Fruit fly (Drosophila melanogaster) whole organism, embryonic: ENCODE data around the gene AGO2.

ENCODE experiments used
- CG10366 ChIP-seq: fragments of 200-800 bp; sonication (Bioruptor generic); IDR thresholded peaks from 2 replicates; pipeline ENCODE4 v1.3.6; 2022; ENCODE audit warnings: missing biosample characterization, missing genetic modification characterization
- CG10462 ChIP-seq: fragments of 200-800 bp; sonication (Bioruptor generic); optimal IDR thresholded peaks from 2 replicates; lab custom pipeline; 2016; ENCODE audit warnings: missing biosample characterization, missing genetic modification characterization
- CG12299 ChIP-seq: fragments of 200-800 bp; sonication (Bioruptor generic); optimal IDR thresholded peaks from 2 replicates; lab custom pipeline; 2018; ENCODE audit warnings: missing biosample characterization, mild to moderate bottlenecking, missing genetic modification characterization
- CG14965 ChIP-seq: fragments of 200-800 bp; sonication (Bioruptor generic); optimal IDR thresholded peaks from 2 replicates; lab custom pipeline; 2016; ENCODE audit warnings: missing biosample characterization, missing genetic modification characterization, borderline replicate concordance
- CG15011 ChIP-seq: fragments of 200-800 bp; sonication (Bioruptor generic); optimal IDR thresholded peaks from 3 replicates; lab custom pipeline; 2018; ENCODE audit warnings: missing biosample characterization, mild to moderate bottlenecking, missing genetic modification characterization
- CG15073 ChIP-seq: fragments of 200-800 bp; sonication (Bioruptor generic); optimal IDR thresholded peaks from 2 replicates; lab custom pipeline; 2016; ENCODE audit warnings: missing biosample characterization, missing genetic modification characterization
- CG1603 ChIP-seq: fragments of 200-800 bp; sonication (Bioruptor generic); optimal IDR thresholded peaks from 2 replicates; lab custom pipeline; 2019; ENCODE audit warnings: missing biosample characterization, mild to moderate bottlenecking, missing genetic modification characterization, moderate library complexity
- CG16779 ChIP-seq: fragments of 200-800 bp; sonication (Bioruptor generic); IDR thresholded peaks from 2 replicates; pipeline ENCODE4 v1.3.6; 2022; ENCODE audit warnings: missing biosample characterization, missing genetic modification characterization
- CG6254 ChIP-seq: fragments of 200-800 bp; sonication (Bioruptor generic); optimal IDR thresholded peaks from 3 replicates; lab custom pipeline; 2017; ENCODE audit warnings: mild to moderate bottlenecking, missing biosample characterization, missing genetic modification reagents, missing genetic modification characterization
- CG6272 ChIP-seq: fragments of 200-800 bp; sonication (Bioruptor generic); IDR thresholded peaks from 2 replicates; pipeline ENCODE4 v1.3.6; 2022; ENCODE audit warnings: missing biosample characterization, missing genetic modification characterization
- CG6689 ChIP-seq: fragments of 200-800 bp; sonication (Bioruptor generic); IDR thresholded peaks from 2 replicates; pipeline ENCODE4 v1.3.6; 2022; ENCODE audit warnings: missing biosample characterization, missing genetic modification characterization
- CG6791 ChIP-seq: fragments of 200-800 bp; sonication (Bioruptor generic); IDR thresholded peaks from 3 replicates; pipeline ENCODE4 v1.3.6; 2022; ENCODE audit warnings: missing biosample characterization, missing genetic modification characterization; ENCODE audit not compliant: partially characterized antibody
- CG6813 ChIP-seq: fragments of 200-800 bp; sonication (Bioruptor generic); optimal IDR thresholded peaks from 2 replicates; lab custom pipeline; 2017; ENCODE audit warnings: missing biosample characterization, missing genetic modification characterization, mild to moderate bottlenecking, moderate library complexity, missing genetic modification reagents
- CG7745 ChIP-seq: fragments of 200-800 bp; sonication (Bioruptor generic); optimal IDR thresholded peaks from 2 replicates; lab custom pipeline; 2018; ENCODE audit warnings: missing biosample characterization, mild to moderate bottlenecking, missing genetic modification characterization, moderate library complexity
- CG7963 ChIP-seq: fragments of 200-800 bp; sonication (Bioruptor generic); IDR thresholded peaks from 3 replicates; pipeline ENCODE4 v1.3.6; 2022; ENCODE audit warnings: missing biosample characterization, missing genetic modification characterization; ENCODE audit not compliant: partially characterized antibody
- CG9797 ChIP-seq: fragments of 200-800 bp; sonication (Bioruptor generic); optimal IDR thresholded peaks from 3 replicates; lab custom pipeline; 2018; ENCODE audit warnings: missing biosample characterization, mild to moderate bottlenecking, missing genetic modification characterization
- CG9932 ChIP-seq: fragments of 200-800 bp; sonication (Bioruptor generic); IDR thresholded peaks from 2 replicates; pipeline ENCODE4 v1.3.6; 2022; ENCODE audit warnings: missing biosample characterization, missing genetic modification characterization
- Chrac-16 ChIP-seq: fragments of 200-800 bp; sonication (Bioruptor generic); optimal IDR thresholded peaks from 3 replicates; lab custom pipeline; 2016; ENCODE audit warnings: missing biosample characterization, missing genetic modification characterization
- Deaf1 ChIP-seq: fragments of 200-800 bp; optimal IDR thresholded peaks from 3 replicates; lab custom pipeline; 2019; ENCODE audit warnings: missing biosample characterization, mild to moderate bottlenecking, missing genetic modification characterization, moderate library complexity
- Doc3 ChIP-seq: fragments of 200-800 bp; sonication (Bioruptor generic); IDR thresholded peaks from 3 replicates; pipeline ENCODE4 v1.3.6; 2022; ENCODE audit warnings: missing biosample characterization, missing genetic modification characterization; ENCODE audit not compliant: partially characterized antibody
- Dref ChIP-seq: fragments of 200-800 bp; sonication (Bioruptor generic); IDR thresholded peaks from 2 replicates; pipeline ENCODE4 v1.3.6; 2022; ENCODE audit warnings: missing biosample characterization, missing genetic modification characterization
- Fer1 ChIP-seq: fragments of 200-800 bp; sonication (Bioruptor generic); optimal IDR thresholded peaks from 2 replicates; lab custom pipeline; 2017; ENCODE audit warnings: missing biosample characterization, mild to moderate bottlenecking, missing genetic modification characterization
- Gsc ChIP-seq: fragments of 200-800 bp; sonication (Bioruptor generic); IDR thresholded peaks from 2 replicates; pipeline ENCODE4 v1.3.6; 2022; ENCODE audit warnings: missing biosample characterization, missing genetic modification characterization
- Hmr ChIP-seq: fragments of 200-800 bp; sonication (Bioruptor generic); optimal IDR thresholded peaks from 3 replicates; lab custom pipeline; 2017; ENCODE audit warnings: mild to moderate bottlenecking, missing biosample characterization, missing genetic modification reagents, missing genetic modification characterization
- Med ChIP-seq: fragments of 200-800 bp; sonication (Bioruptor generic); peaks from one replicate; lab custom pipeline; 2016; ENCODE audit warnings: missing biosample characterization, missing genetic modification characterization, mild to moderate bottlenecking, inconsistent platforms, moderate library complexity
- NC2α ChIP-seq: fragments of 200-800 bp; sonication (Bioruptor generic); optimal IDR thresholded peaks from 2 replicates; lab custom pipeline; 2016; ENCODE audit warnings: missing biosample characterization, missing genetic modification characterization
- NK7.1 ChIP-seq: fragments of 200-800 bp; sonication (Bioruptor generic); optimal IDR thresholded peaks from 3 replicates; lab custom pipeline; 2016; ENCODE audit warnings: missing biosample characterization, missing genetic modification characterization
- Oli ChIP-seq: fragments of 200-800 bp; sonication (Bioruptor generic); optimal IDR thresholded peaks from 2 replicates; lab custom pipeline; 2018; ENCODE audit warnings: missing biosample characterization, mild to moderate bottlenecking, missing genetic modification characterization, moderate library complexity
- Sry-β ChIP-seq: fragments of 200-800 bp; sonication (Bioruptor generic); optimal IDR thresholded peaks from 2 replicates; lab custom pipeline; 2018; ENCODE audit warnings: missing biosample characterization, mild to moderate bottlenecking, missing genetic modification characterization, moderate library complexity
- ac ChIP-seq: fragments of 200-800 bp; sonication (Bioruptor generic); optimal IDR thresholded peaks from 3 replicates; lab custom pipeline; 2017; ENCODE audit warnings: missing biosample characterization, mild to moderate bottlenecking, missing genetic modification characterization
- br ChIP-seq: fragments of >200 bp; optimal IDR thresholded peaks from 2 replicates; lab custom pipeline; 2017
- bsh ChIP-seq, 2 experiments: fragments of 200-800 bp; sonication (Bioruptor generic); optimal IDR thresholded peaks; 2 replicates each; lab custom pipeline; 2017 to 2018; ENCODE audit warnings: mild to moderate bottlenecking in 2 of 2, missing biosample characterization in 2 of 2, missing genetic modification characterization in 2 of 2, moderate library complexity in 1 of 2
- croc ChIP-seq: fragments of 200-800 bp; sonication (Bioruptor generic); conservative IDR thresholded peaks from 3 replicates; pipeline ENCODE4 v1.3.6; 2022; ENCODE audit warnings: missing biosample characterization, missing genetic modification characterization
- eve ChIP-seq, 2 experiments: fragments of >200 bp; optimal IDR thresholded peaks; 2 replicates each; lab custom pipeline; 2017; ENCODE audit warnings: missing biosample characterization in 2 of 2, missing genetic modification characterization in 2 of 2
- grn ChIP-seq: fragments of 200-800 bp; sonication (Bioruptor generic); optimal IDR thresholded peaks from 3 replicates; lab custom pipeline; 2017; ENCODE audit warnings: missing biosample characterization, missing genetic modification characterization
- ind ChIP-seq: fragments of 200-800 bp; sonication (Bioruptor generic); optimal IDR thresholded peaks from 3 replicates; lab custom pipeline; 2016; ENCODE audit warnings: missing biosample characterization, missing genetic modification characterization
- mirr ChIP-seq: fragments of 200-800 bp; sonication (Bioruptor generic); optimal IDR thresholded peaks from 3 replicates; lab custom pipeline; 2018; ENCODE audit warnings: missing biosample characterization, mild to moderate bottlenecking, missing genetic modification characterization
- nmo ChIP-seq: fragments of 200-800 bp; sonication (Bioruptor generic); optimal IDR thresholded peaks from 2 replicates; lab custom pipeline; 2018; ENCODE audit warnings: missing biosample characterization, mild to moderate bottlenecking, missing genetic modification characterization, moderate library complexity
- pita ChIP-seq: fragments of 200-800 bp; sonication (Bioruptor generic); optimal IDR thresholded peaks from 2 replicates; lab custom pipeline; 2017; ENCODE audit warnings: missing biosample characterization, mild to moderate bottlenecking, missing genetic modification characterization
- pnt ChIP-seq: fragments of 200-800 bp; sonication (Bioruptor generic); optimal IDR thresholded peaks from 3 replicates; lab custom pipeline; 2016; ENCODE audit warnings: missing biosample characterization, missing genetic modification characterization
- prd ChIP-seq, 3 experiments: fragments of >200 bp in 2 of 3; fragments of 200-800 bp in 1 of 3; sonication (Bioruptor generic) in 1 of 3; optimal IDR thresholded peaks in 2 of 3; IDR thresholded peaks in 1 of 3; 2 replicates in 2 of 3; 3 replicates in 1 of 3; pipeline versions ENCODE4 v1.3.6 to Lab custom; 2017 to 2022; ENCODE audit warnings: missing biosample characterization in 1 of 3, missing genetic modification characterization in 1 of 3
- repo ChIP-seq: fragments of 200-800 bp; sonication (Bioruptor generic); optimal IDR thresholded peaks from 2 replicates; lab custom pipeline; 2016; ENCODE audit warnings: missing biosample characterization, missing genetic modification characterization
- row ChIP-seq: fragments of 200-800 bp; sonication (Bioruptor generic); IDR thresholded peaks from 3 replicates; pipeline ENCODE4 v1.3.6; 2022; ENCODE audit warnings: missing biosample characterization, missing genetic modification characterization
- sens ChIP-seq: fragments of 200-800 bp; sonication (Bioruptor generic); peaks from one replicate; lab custom pipeline; 2016; ENCODE audit warnings: missing biosample characterization, missing genetic modification characterization
- tgo ChIP-seq: fragments of 200-800 bp; sonication (Bioruptor generic); IDR thresholded peaks from 3 replicates; pipeline ENCODE4 v1.3.6; 2022; ENCODE audit warnings: missing biosample characterization, missing genetic modification characterization
- tll ChIP-seq, 2 experiments: fragments of 200-800 bp in 1 of 2; fragments of >200 bp in 1 of 2; sonication (Bioruptor generic) in 1 of 2; optimal IDR thresholded peaks; 2 replicates each; lab custom pipeline; 2017 to 2019; ENCODE audit warnings: missing biosample characterization in 2 of 2, missing genetic modification characterization in 2 of 2, mild to moderate bottlenecking in 1 of 2, moderate library complexity in 1 of 2
- tna ChIP-seq: fragments of 200-800 bp; sonication (Bioruptor generic); IDR thresholded peaks from 2 replicates; pipeline ENCODE4 v1.3.6; 2022; ENCODE audit warnings: missing biosample characterization, missing genetic modification characterization; ENCODE audit not compliant: partially characterized antibody
- wdn ChIP-seq: fragments of 200-800 bp; sonication (Bioruptor generic); IDR thresholded peaks from 2 replicates; pipeline ENCODE4 v1.3.6; 2022; ENCODE audit warnings: missing biosample characterization, missing genetic modification characterization
- wor ChIP-seq: fragments of 200-800 bp; sonication (Bioruptor generic); IDR thresholded peaks from 2 replicates; pipeline ENCODE4 v1.3.6; 2022; ENCODE audit warnings: missing biosample characterization, missing genetic modification characterization
- zen ChIP-seq: fragments of 200-800 bp; sonication (Bioruptor generic); optimal IDR thresholded peaks from 3 replicates; lab custom pipeline; 2018; ENCODE audit warnings: missing biosample characterization, mild to moderate bottlenecking, missing genetic modification characterization, moderate library complexity

The AGO2 gene

dm6 chr3L:15600051-15600450, 46.1 kb downstream of the AGO2 start (continued):
- TF ChIP-seq CG15011 (GFP tag; lab: Kevin White, UChicago) (no peak), croc (GFP tag; lab: Robert Waterston, UW) (no peak), CG6813 (GFP tag; lab: Kevin White, UChicago) (no peak), zen (tag; lab: Kevin White, UChicago) (no peak), tll (GFP tag; optimal IDR thresholded peaks at IDR 0.05; lab: Kevin White, UChicago) (no peak), Doc3 (GFP tag; lab: Robert Waterston, UW) (no peak), Fer1 (no peak), Sry-β (GFP tag; lab: Kevin White, UChicago) (no peak), nmo (GFP tag; lab: Kevin White, UChicago) (no peak), CG14965 (GFP tag; lab: Kevin White, UChicago) (no peak), CG15073 (GFP tag; lab: Kevin White, UChicago) (no peak), row (peak; percentile 43; the same call in 2 of the 3 replicates), bsh (GFP tag; optimal IDR thresholded peaks at IDR 0.05; lab: Kevin White, UChicago) (peak in 1 of 2 experiments; percentile 50), ac (no peak), prd (optimal IDR thresholded peaks at IDR 0.05; lab: Kevin White, UChicago) (no peak), prd (GFP tag; IDR thresholded peaks at IDR 0.05; lab: Robert Waterston, UW) (no peak), eve (GFP tag; optimal IDR thresholded peaks at IDR 0.05; lab: Kevin White, UChicago) (no peak), CG1603 (tag; lab: Kevin White, UChicago) (no peak), wor (GFP tag; lab: Robert Waterston, UW) (no peak), repo (no peak), tgo (GFP tag; lab: Robert Waterston, UW) (no peak), grn (GFP tag; lab: Kevin White, UChicago) (no peak), ind (GFP tag; lab: Kevin White, UChicago) (no peak), Gsc (GFP tag; lab: Robert Waterston, UW) (no peak), Chrac-16 (GFP tag; lab: Kevin White, UChicago) (peak; percentile 1), wdn (GFP tag; lab: Robert Waterston, UW) (no peak), CG16779 (GFP tag; lab: Robert Waterston, UW) (no peak), pnt (GFP tag; lab: Kevin White, UChicago) (no peak), CG6272 (GFP tag; lab: Robert Waterston, UW) (no peak), Oli (tag; lab: Kevin White, UChicago) (no peak), Dref (GFP tag; lab: Robert Waterston, UW) (no peak), CG9932 (GFP tag; lab: Robert Waterston, UW) (no peak), mirr (no peak), CG6254 (GFP tag; lab: Kevin White, UChicago) (no peak)

DNA sequence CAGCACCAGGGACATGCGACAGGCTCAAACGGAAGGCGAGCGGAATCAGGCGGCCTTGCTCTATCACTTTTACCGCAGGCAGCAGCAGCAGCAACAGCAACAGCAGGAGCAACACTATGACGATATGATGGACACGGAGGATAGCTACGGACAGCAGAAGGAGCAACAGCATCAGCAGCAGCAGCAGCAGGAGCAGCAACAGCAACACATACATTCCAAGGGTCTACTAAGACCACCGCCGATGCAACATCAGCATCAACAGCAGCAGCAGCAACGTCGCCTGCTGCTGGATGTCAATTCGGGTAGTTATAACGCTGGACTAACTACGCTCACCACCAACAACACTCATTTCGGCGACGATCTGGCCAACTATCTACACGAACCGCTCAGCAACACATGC, 51.1 kb downstream of the AGO2 start:
- TF ChIP-seq Med (GFP tag; lab: Kevin White, UChicago) = peak; percentile 51
- TF ChIP-seq CG9932 (GFP tag; lab: Robert Waterston, UW) = no peak
- no peak for TF ChIP-seq CG12299
- TF ChIP-seq, all 482 proteins: peak for 1

DNA sequence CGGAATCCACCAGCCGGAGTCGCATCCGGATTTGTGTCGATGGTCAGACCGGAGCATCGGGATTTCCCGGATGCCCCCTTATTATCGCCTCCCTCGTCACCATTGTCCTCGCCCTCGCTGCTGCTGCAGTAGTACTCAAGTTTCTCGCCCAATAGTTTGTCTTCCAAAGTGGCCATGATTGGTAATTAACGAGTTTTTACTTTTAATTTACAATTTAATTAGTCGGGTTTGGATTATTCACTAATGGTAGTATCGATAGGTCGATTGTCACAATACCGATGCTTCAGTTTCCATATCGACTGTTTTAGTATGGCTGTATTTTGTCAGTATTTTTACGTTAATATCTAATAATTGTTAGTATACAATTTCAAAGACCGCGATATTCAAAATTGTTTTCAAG, 56.2 kb downstream of the AGO2 start, which contains the start of gene CG7650:
CG7650 (minus strand) TSS at position 278 of the 400 bp plus-strand sequence.
- TF ChIP-seq Deaf1 (tag; lab: Kevin White, UChicago) = no peak
- no peak for TF ChIP-seq NC2α
- TF ChIP-seq sens = peak; percentile 66
- TF ChIP-seq CG7963 (GFP tag; lab: Robert Waterston, UW) = peak; percentile 79
- no peak for TF ChIP-seq br
- no peak for TF ChIP-seq NK7.1
- peak; percentile 96 for TF ChIP-seq CG7745 (tag; lab: Kevin White, UChicago)
- TF ChIP-seq CG6689 (GFP tag; lab: Robert Waterston, UW) = no peak
- no peak for TF ChIP-seq CG10366 (GFP tag; lab: Robert Waterston, UW)
- TF ChIP-seq CG6791 = peak; percentile 88
- TF ChIP-seq CG9797 (GFP tag; lab: Kevin White, UChicago) = peak; percentile 83
- TF ChIP-seq pita (GFP tag; lab: Kevin White, UChicago) = no peak
- TF ChIP-seq tna (GFP tag; lab: Robert Waterston, UW) = peak; percentile 69
- TF ChIP-seq Hmr (GFP tag; lab: Kevin White, UChicago) = no peak
- TF ChIP-seq CG10462 (GFP tag; lab: Kevin White, UChicago) = no peak
